Worm (Caenorhabditis elegans): ENCODE results near the gene srd-36.

srd-36 gene

DNA sequence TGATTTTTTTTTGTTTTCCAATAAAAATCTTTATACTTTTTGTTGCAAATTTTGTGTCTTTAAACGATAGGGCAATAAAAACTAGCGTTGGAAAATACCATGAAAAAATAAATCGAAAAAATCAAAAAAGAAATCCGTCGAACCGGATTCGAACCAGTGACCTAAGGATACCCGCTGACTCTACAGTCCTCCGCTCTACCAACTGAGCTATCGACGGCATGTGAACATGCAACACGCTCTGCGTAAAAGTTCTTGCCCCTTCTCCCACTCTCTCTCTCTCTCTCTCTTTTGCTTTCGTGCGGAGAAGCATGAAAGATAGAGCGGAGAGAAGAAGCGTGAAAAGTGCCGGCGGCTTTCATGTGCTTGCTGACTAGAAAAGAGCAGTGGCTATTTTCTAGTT, 30.0 kb downstream of the srd-36 start (continued):
- TF ChIP-seq ZK337.2 (GFP tag; IDR thresholded peaks at IDR 0.05) = peak; percentile 82
- TF ChIP-seq nhr-102 (tag; optimal IDR thresholded peaks at IDR 0.05) = peak; percentile 70
- TF ChIP-seq nhr-41 (GFP tag; IDR thresholded peaks at IDR 0.05) = peak; percentile 76; the same call in 1 of the 2 replicates
- peak; percentile 94 for TF ChIP-seq lim-7 (GFP tag; IDR thresholded peaks at IDR 0.05)
- peak; percentile 44; the same call in 1 of the 2 replicates for TF ChIP-seq ceh-44 (GFP tag; IDR thresholded peaks at IDR 0.05)
- TF ChIP-seq dmd-9 (GFP tag; IDR thresholded peaks at IDR 0.05) = peak; percentile 77; the same call in 1 of the 2 replicates
- TF ChIP-seq nhr-111 (GFP tag; optimal IDR thresholded peaks at IDR 0.05) = peak; percentile 61
- no peak for TF ChIP-seq ZK546.5 (tag; optimal IDR thresholded peaks at IDR 0.05)
- TF ChIP-seq Y75B8A.6 (GFP tag; IDR thresholded peaks at IDR 0.05) = peak; percentile 79; the same call in 1 of the 2 replicates
- no peak for TF ChIP-seq nhr-11 (tag; optimal IDR thresholded peaks at IDR 0.05)
- peak; percentile 96 for TF ChIP-seq hmg-1.1 (GFP tag; IDR thresholded peaks at IDR 0.05)
- no peak for TF ChIP-seq tag-97 (GFP tag; IDR thresholded peaks at IDR 0.05)
- no peak for TF ChIP-seq nhr-6 (tag; optimal IDR thresholded peaks at IDR 0.05)
- TF ChIP-seq dmd-6 (GFP tag; IDR thresholded peaks at IDR 0.05) = peak; percentile 71
- peak; percentile 22 for TF ChIP-seq nhr-77 (tag; optimal IDR thresholded peaks at IDR 0.05)
- no peak for TF ChIP-seq lin-39 (tag; optimal IDR thresholded peaks at IDR 0.05)
- TF ChIP-seq pha-4 (GFP tag; IDR thresholded peaks at IDR 0.05) = peak; percentile 89
- no peak for TF ChIP-seq pha-4 (tag; optimal IDR thresholded peaks at IDR 0.05)
- peak; percentile 59 to 81 for TF ChIP-seq daf-16 (GFP tag; optimal IDR thresholded peaks at IDR 0.05)
- peak; percentile 44 for TF ChIP-seq daf-16 (tag; optimal IDR thresholded peaks at IDR 0.05)
- peak; percentile 62; the same call in 1 of the 2 replicates for TF ChIP-seq Y105C5A.15 (GFP tag; IDR thresholded peaks at IDR 0.05)
- peak; percentile 65; the same call in 1 of the 2 replicates for TF ChIP-seq zip-11 (GFP tag; IDR thresholded peaks at IDR 0.05)
- peak; percentile 64 for TF ChIP-seq rbr-2 (tag; optimal IDR thresholded peaks at IDR 0.05)
- TF ChIP-seq sdz-12 (GFP tag; optimal IDR thresholded peaks at IDR 0.05) = peak; percentile 49
- no peak for TF ChIP-seq T20F7.1 (GFP tag; optimal IDR thresholded peaks at IDR 0.05)
- TF ChIP-seq gei-8 (GFP tag; optimal IDR thresholded peaks at IDR 0.05) = peak; percentile 62
- no peak for TF ChIP-seq pqm-1 (tag; optimal IDR thresholded peaks at IDR 0.05)
- no peak for TF ChIP-seq zfp-2 (tag; optimal IDR thresholded peaks at IDR 0.05)
- TF ChIP-seq lin-13 (GFP tag; optimal IDR thresholded peaks at IDR 0.05) = peak; percentile 55
- peak; percentile 93 for TF ChIP-seq arid-1 (GFP tag; conservative IDR thresholded peaks at IDR 0.05)
- peak; percentile 15 for TF ChIP-seq spr-3 (GFP tag; optimal IDR thresholded peaks at IDR 0.05)
- peak; percentile 93 for TF ChIP-seq vab-7 (GFP tag; IDR thresholded peaks at IDR 0.05)
- peak; percentile 59 for TF ChIP-seq F37D6.2 (tag; optimal IDR thresholded peaks at IDR 0.05)
- peak; percentile 74; the same call in 1 of the 2 replicates for TF ChIP-seq lin-29 (GFP tag; IDR thresholded peaks at IDR 0.05)
- TF ChIP-seq dve-1 (tag; optimal IDR thresholded peaks at IDR 0.05; ENCODE audit: insufficient read depth) = peak; percentile 70
- no peak for TF ChIP-seq ztf-11 (tag; optimal IDR thresholded peaks at IDR 0.05)
- peak; percentile 75 for TF ChIP-seq Y48G9A.11 (GFP tag; IDR thresholded peaks at IDR 0.05)
- peak; percentile 94 for TF ChIP-seq F26F4.8 (GFP tag; conservative IDR thresholded peaks at IDR 0.05)
- TF ChIP-seq hif-1 (tag; optimal IDR thresholded peaks at IDR 0.05) = peak; percentile 33 to 51
- TF ChIP-seq daf-19 (GFP tag; conservative IDR thresholded peaks at IDR 0.05) = 0 out of 2 replicates have a peak, but pooled peaks have one; percentile 31
- TF ChIP-seq php-3 (GFP tag; IDR thresholded peaks at IDR 0.05) = peak; percentile 76
- peak; percentile 91 for TF ChIP-seq F44E2.7 (GFP tag; IDR thresholded peaks at IDR 0.05)
- TF ChIP-seq nhr-48 (tag; optimal IDR thresholded peaks at IDR 0.05) = peak; percentile 71
- peak; percentile 87 for TF ChIP-seq dmd-8 (GFP tag; IDR thresholded peaks at IDR 0.05)
- TF ChIP-seq egl-43 (GFP tag; IDR thresholded peaks at IDR 0.05) = peak; percentile 95
- no peak for TF ChIP-seq mep-1 (tag; optimal IDR thresholded peaks at IDR 0.05)
- TF ChIP-seq ces-1 (GFP tag; optimal IDR thresholded peaks at IDR 0.05) = no peak
- TF ChIP-seq ceh-32 (tag; optimal IDR thresholded peaks at IDR 0.05; ENCODE audit: poor library complexity) = peak; percentile 45
- peak; percentile 14 for TF ChIP-seq unc-130 (GFP tag; optimal IDR thresholded peaks at IDR 0.05)
- TF ChIP-seq hlh-11 (tag; optimal IDR thresholded peaks at IDR 0.05) = peak; percentile 41
- 0 out of 2 replicates have a peak, but pooled peaks have one; percentile 58 for TF ChIP-seq daf-8 (GFP tag; IDR thresholded peaks at IDR 0.05)

Measured in whole organism, L4 larva.